Fruit fly (Drosophila melanogaster): ENCODE measurements around the gene knk.

DNA sequence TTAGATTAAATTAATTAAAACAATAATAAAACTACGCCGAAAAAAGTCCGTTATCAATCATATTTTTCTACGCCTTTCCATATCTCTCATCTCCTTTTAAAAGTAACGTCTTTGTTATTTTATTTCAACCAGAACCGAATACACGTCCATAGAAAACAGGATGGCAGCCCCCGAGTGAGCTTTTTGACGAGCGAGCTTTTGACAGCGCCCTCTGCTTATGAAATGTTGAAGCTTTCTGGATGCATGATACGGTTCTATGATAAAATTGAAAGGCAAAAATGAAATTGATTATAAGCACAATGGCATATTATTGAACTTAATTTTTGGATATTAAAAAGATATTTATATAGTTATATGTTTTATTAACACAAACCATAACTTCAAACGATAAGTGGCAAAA lies 48.8 kb downstream of the knk start:
- no peak for TF ChIP-seq h (optimal IDR thresholded peaks at IDR 0.05)
- no peak for TF ChIP-seq Abd-B (GFP tag; optimal IDR thresholded peaks at IDR 0.05)
- peak; percentile 20 for TF ChIP-seq Lhr (GFP tag; optimal IDR thresholded peaks at IDR 0.05)
- TF ChIP-seq Blimp-1 (GFP tag; optimal IDR thresholded peaks at IDR 0.05) = no peak
- TF ChIP-seq trem (tag; optimal IDR thresholded peaks at IDR 0.05) = peak; percentile 95

Measured in whole organism, embryonic.